Worm (Caenorhabditis elegans): ENCODE data around the gene pbs-6.

ce11 chrIII:8271676-8272225, 27.9 kb upstream of the pbs-6 start, which contains the start of the genes mps-4 and F09G8.10:
- TF ChIP-seq fkh-10 (GFP tag; optimal IDR thresholded peaks at IDR 0.05): no peak
- TF ChIP-seq elt-2 (tag; optimal IDR thresholded peaks at IDR 0.05): no peak
- TF ChIP-seq elt-4 (tag; optimal IDR thresholded peaks at IDR 0.05): no peak
- no peak for TF ChIP-seq zip-5 (tag; optimal IDR thresholded peaks at IDR 0.05)
- TF ChIP-seq ets-4 (tag; optimal IDR thresholded peaks at IDR 0.05): no peak
- no peak for TF ChIP-seq fax-1 (tag; optimal IDR thresholded peaks at IDR 0.05)
- no peak for TF ChIP-seq mec-3 (tag; optimal IDR thresholded peaks at IDR 0.05; ENCODE audit: borderline replicate concordance)
- TF ChIP-seq unc-42 (tag; optimal IDR thresholded peaks at IDR 0.05): no peak
- TF ChIP-seq ahr-1 (tag; optimal IDR thresholded peaks at IDR 0.05): no peak
- no peak for TF ChIP-seq tbx-7 (tag; optimal IDR thresholded peaks at IDR 0.05)
- TF ChIP-seq hlh-13 (GFP tag; optimal IDR thresholded peaks at IDR 0.05): no peak

All from whole organism, late embryonic.